Fruit fly (Drosophila melanogaster): ENCODE results near the gene GV1.
A peak's percentile ranks its signal among the peaks of the same experiment; 100 is the strongest.

GV1 gene

DNA sequence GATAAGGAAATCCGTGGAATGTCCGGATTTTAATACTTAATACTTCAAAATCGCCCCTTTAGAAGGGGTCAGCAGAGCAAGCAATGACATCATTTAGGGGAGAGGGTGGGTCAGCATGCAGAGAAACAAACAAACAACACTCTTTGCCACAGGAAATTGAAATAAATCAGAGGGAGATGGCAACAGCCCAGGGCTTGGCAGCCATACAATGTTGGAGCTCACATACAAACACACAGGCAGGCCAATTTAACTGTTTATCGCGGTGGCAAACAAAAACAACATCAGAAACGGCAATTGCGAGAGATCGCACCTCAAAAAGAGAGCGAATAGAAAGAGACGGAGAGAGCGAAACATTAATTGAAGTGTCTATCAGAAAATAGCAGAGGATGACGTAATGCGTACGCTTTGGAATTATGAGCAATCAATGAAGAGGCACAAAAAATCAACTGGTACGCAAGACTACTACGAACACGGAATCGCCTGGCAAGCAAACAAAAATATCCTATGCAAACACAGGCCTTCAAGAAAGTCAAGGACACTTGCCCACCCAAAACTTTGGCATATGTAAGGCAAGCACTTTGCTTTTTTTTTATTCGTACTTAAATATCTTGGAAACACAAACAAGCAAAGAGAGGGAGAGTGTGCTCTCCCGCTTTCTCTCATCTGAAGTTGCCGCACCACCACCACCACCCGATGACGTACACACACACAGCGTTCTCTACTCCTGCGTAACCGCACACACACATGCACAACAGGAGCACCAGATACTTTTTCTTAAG, 16.0 kb upstream of the GV1 start (continued):
- TF ChIP-seq CG15696 (tag; optimal IDR thresholded peaks at IDR 0.05) (no peak), gfzf (GFP tag; optimal IDR thresholded peaks at IDR 0.05) (no peak), ftz-f1 (GFP tag; optimal IDR thresholded peaks at IDR 0.05) (peak; percentile 54), CG18476 (GFP tag; optimal IDR thresholded peaks at IDR 0.05) (peak; percentile 52), CG32532 (GFP tag; IDR thresholded peaks at IDR 0.05) (peak; percentile 50; the same call in 1 of the 2 replicates), GATAe (GFP tag; conservative IDR thresholded peaks at IDR 0.05) (peak; percentile 53; the same call in 1 of the 2 replicates), CG18599 (GFP tag; optimal IDR thresholded peaks at IDR 0.05) (peak; percentile 50), shn (GFP tag; optimal IDR thresholded peaks at IDR 0.05) (no peak), sob (GFP tag; IDR thresholded peaks at IDR 0.05) (peak; percentile 61; the same call in 1 of the 2 replicates), Pdp1 (GFP tag; optimal IDR thresholded peaks at IDR 0.05) (peak in 1 of 2 experiments; percentile 99), vnd (GFP tag; IDR thresholded peaks at IDR 0.05; ENCODE audit: partially characterized antibody) (0 out of 3 replicates have a peak, but pooled peaks have one; percentile 14), CG12769 (tag; optimal IDR thresholded peaks at IDR 0.05) (no peak), CG11695 (GFP tag; IDR thresholded peaks at IDR 0.05) (peak; percentile 63; the same call in 1 of the 3 replicates), Abd-B (GFP tag; optimal IDR thresholded peaks at IDR 0.05) (peak; percentile 21), her (GFP tag; optimal IDR thresholded peaks at IDR 0.05) (peak; percentile 41), CG1233 (GFP tag; optimal IDR thresholded peaks at IDR 0.05) (peak; percentile 38), CG10321 (GFP tag; IDR thresholded peaks at IDR 0.05) (peak; percentile 79), zfh1 (GFP tag; IDR thresholded peaks at IDR 0.05) (0 out of 3 replicates have a peak, but pooled peaks have one; percentile 32), nmo (GFP tag; optimal IDR thresholded peaks at IDR 0.05) (peak; percentile 17), so (GFP tag; IDR thresholded peaks at IDR 0.05) (peak; percentile 59; the same call in 1 of the 3 replicates), dpn (GFP tag; optimal IDR thresholded peaks at IDR 0.05) (peak in 1 of 2 experiments; percentile 36), CG34376 (GFP tag; optimal IDR thresholded peaks at IDR 0.05) (peak; percentile 96), CG12071 (GFP tag; optimal IDR thresholded peaks at IDR 0.05) (peak; percentile 71), ewg (GFP tag; optimal IDR thresholded peaks at IDR 0.05) (no peak), CG12299 (tag; optimal IDR thresholded peaks at IDR 0.05) (no peak), CG7987 (GFP tag; optimal IDR thresholded peaks at IDR 0.05) (peak; percentile 55), sd (tag; optimal IDR thresholded peaks at IDR 0.05) (peak; percentile 91), Xrp1 (GFP tag; IDR thresholded peaks at IDR 0.05) (peak; percentile 31; the same call in 1 of the 2 replicates), trh (GFP tag; optimal IDR thresholded peaks at IDR 0.05) (no peak), PHDP (tag; optimal IDR thresholded peaks at IDR 0.05) (peak; percentile 1), Aef1 (GFP tag; IDR thresholded peaks at IDR 0.05) (peak; percentile 64), ttk (GFP tag; IDR thresholded peaks at IDR 0.05) (peak; percentile 18; the same call in 1 of the 2 replicates), CG8924 (tag; optimal IDR thresholded peaks at IDR 0.05) (peak; percentile 36), CG32772 (GFP tag; IDR thresholded peaks at IDR 0.05) (no peak), CG2889 (GFP tag; IDR thresholded peaks at IDR 0.05) (no peak), BtbVII (GFP tag; optimal IDR thresholded peaks at IDR 0.05) (peak; percentile 79), en (GFP tag; optimal IDR thresholded peaks at IDR 0.05) (no peak), Atf6 (GFP tag; IDR thresholded peaks at IDR 0.05) (peak; percentile 41; the same call in 1 of the 2 replicates), Meics (GFP tag; optimal IDR thresholded peaks at IDR 0.05) (peak; percentile 45), lilli (GFP tag; optimal IDR thresholded peaks at IDR 0.05) (peak; percentile 13)
